Worm (Caenorhabditis elegans) whole organism, midembryonic: ENCODE measurements around the gene ZK688.11.

Source experiments
- tab-1 ChIP-seq: fragments of 200-800 bp; sonication (Bioruptor generic); IDR thresholded peaks from 2 replicates; pipeline ENCODE4 v1.3.6; 2022; ENCODE audit warnings: missing genetic modification characterization, missing compliant biosample characterization
- ztf-29 ChIP-seq: fragments of 200-800 bp; sonication (Bioruptor generic); IDR thresholded peaks from 2 replicates; pipeline ENCODE4 v1.3.6; 2022; ENCODE audit warnings: missing genetic modification reagents, missing genetic modification characterization, missing compliant biosample characterization

ce11 chrIII:7925968-7926367 is 41.2 kb upstream of the ZK688.11 start:
- TF ChIP-seq tab-1 (GFP tag; lab: Robert Waterston, UW) (no peak), ztf-29 (no peak)
